Fruit fly (Drosophila melanogaster): ENCODE data around the gene CG18530.

CG18530 gene

DNA sequence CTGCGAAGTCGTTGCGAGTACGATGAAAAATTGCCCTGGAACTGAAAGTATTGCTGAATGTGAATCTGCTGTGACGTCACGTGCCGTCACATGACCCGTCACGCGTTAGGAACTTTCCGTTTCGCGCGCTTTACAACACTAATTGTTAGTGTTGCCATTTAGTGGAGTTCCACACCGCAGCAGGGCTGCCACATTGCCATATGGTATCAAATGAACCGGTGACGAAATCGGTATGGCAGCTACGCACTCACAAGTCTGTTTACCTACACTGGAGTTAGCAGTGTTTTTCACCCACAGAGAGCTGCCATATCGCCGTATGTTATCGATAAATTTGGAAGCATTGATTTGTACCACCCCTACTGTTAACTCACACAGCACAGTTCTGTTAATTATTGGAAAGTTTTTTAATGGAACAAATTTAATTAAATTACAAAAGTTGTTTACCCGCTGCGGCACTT, 5.4 kb upstream of the CG18530 start, which contains the start of the genes Vha55 and Snx3 (continued):
- TF ChIP-seq exex (tag; optimal IDR thresholded peaks at IDR 0.05): peak; percentile 7
- peak; percentile 82 for TF ChIP-seq sug (tag; optimal IDR thresholded peaks at IDR 0.05)
- TF ChIP-seq Fer2 (tag; optimal IDR thresholded peaks at IDR 0.05): peak; percentile 18
- TF ChIP-seq br (optimal IDR thresholded peaks at IDR 0.05): no peak
- peak; percentile 85 for TF ChIP-seq Bteb2 (GFP tag; optimal IDR thresholded peaks at IDR 0.05)
- no peak for TF ChIP-seq CG34224 (GFP tag; IDR thresholded peaks at IDR 0.05; ENCODE audit: partially characterized antibody)
- no peak for TF ChIP-seq CG15479 (GFP tag; optimal IDR thresholded peaks at IDR 0.05)
- TF ChIP-seq Neu2 (GFP tag; optimal IDR thresholded peaks at IDR 0.05; ENCODE audit: borderline replicate concordance): no peak
- TF ChIP-seq CG2712 (tag; optimal IDR thresholded peaks at IDR 0.05): peak; percentile 54
- no peak for TF ChIP-seq CG2889 (GFP tag; IDR thresholded peaks at IDR 0.05)
- no peak for TF ChIP-seq CG16813 (GFP tag; IDR thresholded peaks at IDR 0.05; ENCODE audit: partially characterized antibody)
- peak; percentile 57 for TF ChIP-seq Fer3 (tag; optimal IDR thresholded peaks at IDR 0.05)
- no peak for TF ChIP-seq cad (GFP tag; optimal IDR thresholded peaks at IDR 0.05)
- TF ChIP-seq NFAT (GFP tag; IDR thresholded peaks at IDR 0.05): no peak
- TF ChIP-seq eyg (GFP tag; optimal IDR thresholded peaks at IDR 0.05): peak; percentile 67
- no peak for TF ChIP-seq gt (GFP tag; IDR thresholded peaks at IDR 0.05)
- peak; percentile 100 for TF ChIP-seq CG8290 (GFP tag; optimal IDR thresholded peaks at IDR 0.05)
- peak; percentile 83 to 99 for TF ChIP-seq CG8290 (tag; optimal IDR thresholded peaks at IDR 0.05)
- TF ChIP-seq CG2202 (tag; optimal IDR thresholded peaks at IDR 0.05): peak; percentile 45
- no peak for TF ChIP-seq CG34422 (GFP tag; IDR thresholded peaks at IDR 0.05)
- TF ChIP-seq Nf-YA (GFP tag; IDR thresholded peaks at IDR 0.05): no peak
- TF ChIP-seq CG11456 (GFP tag; IDR thresholded peaks at IDR 0.05): no peak
- peak; percentile 44 for TF ChIP-seq CG3995 (GFP tag; optimal IDR thresholded peaks at IDR 0.05)
- peak; percentile 55 for TF ChIP-seq Atf-2 (GFP tag; optimal IDR thresholded peaks at IDR 0.05)
- peak; percentile 79 for TF ChIP-seq mirr (GFP tag; optimal IDR thresholded peaks at IDR 0.05)
- TF ChIP-seq Hr51 (GFP tag; optimal IDR thresholded peaks at IDR 0.05): peak; percentile 23 to 81
- no peak for TF ChIP-seq pan (optimal IDR thresholded peaks at IDR 0.05)
- no peak for TF ChIP-seq pan (GFP tag; optimal IDR thresholded peaks at IDR 0.05 in 1 of 2, IDR thresholded peaks at IDR 0.05 in 1 of 2)
- TF ChIP-seq Xbp1 (GFP tag; optimal IDR thresholded peaks at IDR 0.05): peak; percentile 89
- peak; percentile 62 for TF ChIP-seq Nf-YC (tag; optimal IDR thresholded peaks at IDR 0.05)
- no peak for TF ChIP-seq Elba2 (GFP tag; optimal IDR thresholded peaks at IDR 0.05)
- TF ChIP-seq CG9797 (GFP tag; optimal IDR thresholded peaks at IDR 0.05): peak; percentile 95
- TF ChIP-seq CG8765 (GFP tag; IDR thresholded peaks at IDR 0.05): no peak
- TF ChIP-seq stwl (tag; optimal IDR thresholded peaks at IDR 0.05): peak; percentile 99
- TF ChIP-seq HmgD (GFP tag; optimal IDR thresholded peaks at IDR 0.05): peak; percentile 96
- TF ChIP-seq CG1602 (GFP tag; optimal IDR thresholded peaks at IDR 0.05): peak; percentile 60
- TF ChIP-seq dpn (GFP tag; optimal IDR thresholded peaks at IDR 0.05): peak; percentile 84 to 92
- peak; percentile 21 for TF ChIP-seq CG12071 (GFP tag; optimal IDR thresholded peaks at IDR 0.05)
- no peak for TF ChIP-seq bbx (GFP tag; IDR thresholded peaks at IDR 0.05; ENCODE audit: partially characterized antibody)
- no peak for TF ChIP-seq CG6813 (GFP tag; optimal IDR thresholded peaks at IDR 0.05)
- peak; percentile 43 for TF ChIP-seq gem (tag; optimal IDR thresholded peaks at IDR 0.05)
- TF ChIP-seq ro (GFP tag; IDR thresholded peaks at IDR 0.05): no peak
- no peak for TF ChIP-seq en (GFP tag; optimal IDR thresholded peaks at IDR 0.05)
- TF ChIP-seq CG1024 (GFP tag; IDR thresholded peaks at IDR 0.05): no peak
- no peak for TF ChIP-seq rib (GFP tag; IDR thresholded peaks at IDR 0.05)
- TF ChIP-seq Med (GFP tag): peak; percentile 98
- peak; percentile 40 for TF ChIP-seq disco-r (GFP tag; optimal IDR thresholded peaks at IDR 0.05)
- TF ChIP-seq CG12769 (tag; optimal IDR thresholded peaks at IDR 0.05): no peak
- TF ChIP-seq CG4282 (GFP tag; optimal IDR thresholded peaks at IDR 0.05): peak; percentile 90
- TF ChIP-seq CG12744 (GFP tag; optimal IDR thresholded peaks at IDR 0.05): peak; percentile 76
- TF ChIP-seq CG15601 (tag; optimal IDR thresholded peaks at IDR 0.05): peak; percentile 80
- TF ChIP-seq mam (GFP tag; optimal IDR thresholded peaks at IDR 0.05): peak; percentile 94

Data from whole organism, embryonic.